Fruit fly (Drosophila melanogaster): Measurements from ENCODE around the gene Gal.

Gene Gal

DNA sequence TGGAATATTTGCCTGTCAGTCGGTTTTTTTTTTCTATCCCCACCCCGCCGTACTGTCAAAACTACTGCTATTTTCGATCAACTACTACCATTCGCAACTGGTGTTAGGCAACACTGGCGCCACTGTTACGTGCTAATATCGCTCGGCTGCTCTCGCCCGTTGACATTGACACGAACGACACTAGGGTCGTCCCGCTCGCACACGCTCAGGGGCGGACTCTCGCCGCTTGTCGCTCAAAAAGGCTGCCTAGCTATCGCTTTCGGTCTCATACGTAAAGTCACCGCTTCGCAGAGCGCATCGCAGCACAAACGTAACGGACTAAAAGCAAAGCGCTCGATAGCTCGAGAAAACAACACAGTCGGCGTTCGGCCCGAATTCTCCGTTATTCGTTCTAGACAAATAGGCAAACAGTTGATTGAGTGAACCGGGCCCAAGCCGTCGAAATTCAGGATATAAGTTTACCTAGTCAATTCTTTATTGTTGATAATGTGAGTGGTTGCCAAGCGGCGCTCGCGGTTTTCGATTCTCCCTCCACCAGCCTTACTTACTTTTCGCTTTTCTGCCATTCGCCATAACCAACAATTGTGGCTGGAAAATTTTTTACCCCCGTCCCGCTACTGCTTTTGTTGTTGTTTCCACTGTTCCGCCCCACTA is 24.2 kb downstream of the Gal start (continued):
- TF ChIP-seq CG9817 (tag; optimal IDR thresholded peaks at IDR 0.05) (peak; percentile 38), Camta (GFP tag; optimal IDR thresholded peaks at IDR 0.05) (peak; percentile 28), Ets65A (GFP tag) (no peak), lilli (GFP tag; optimal IDR thresholded peaks at IDR 0.05) (peak; percentile 57), Ets97D (GFP tag; optimal IDR thresholded peaks at IDR 0.05) (peak; percentile 3), Opbp (GFP tag; IDR thresholded peaks at IDR 0.05; ENCODE audit: partially characterized antibody) (no peak), CG11247 (GFP tag; IDR thresholded peaks at IDR 0.05) (no peak), twi (tag; optimal IDR thresholded peaks at IDR 0.05) (peak; percentile 15), tap (tag; optimal IDR thresholded peaks at IDR 0.05) (no peak), hbn (GFP tag; IDR thresholded peaks at IDR 0.05; ENCODE audit: partially characterized antibody) (no peak), CG18619 (GFP tag; optimal IDR thresholded peaks at IDR 0.05) (peak; percentile 26), Six4 (GFP tag; optimal IDR thresholded peaks at IDR 0.05) (peak; percentile 8), psq (GFP tag; optimal IDR thresholded peaks at IDR 0.05) (no peak), tgo (GFP tag; IDR thresholded peaks at IDR 0.05) (no peak), CG10543 (GFP tag; optimal IDR thresholded peaks at IDR 0.05) (peak; percentile 94), rib (GFP tag; IDR thresholded peaks at IDR 0.05) (no peak), jing (GFP tag; optimal IDR thresholded peaks at IDR 0.05) (no peak), Hand (GFP tag; optimal IDR thresholded peaks at IDR 0.05) (peak; percentile 16), exex (tag; optimal IDR thresholded peaks at IDR 0.05) (peak; percentile 4), CG10147 (GFP tag; optimal IDR thresholded peaks at IDR 0.05) (no peak), CG1602 (GFP tag; optimal IDR thresholded peaks at IDR 0.05) (peak; percentile 2), seq (GFP tag; IDR thresholded peaks at IDR 0.05) (no peak), Dp (GFP tag; optimal IDR thresholded peaks at IDR 0.05) (no peak), Pdp1 (GFP tag; optimal IDR thresholded peaks at IDR 0.05) (peak in 1 of 2 experiments; percentile 98), CG9727 (GFP tag; optimal IDR thresholded peaks at IDR 0.05) (peak; percentile 21), cwo (GFP tag; optimal IDR thresholded peaks at IDR 0.05) (no peak), ato (GFP tag; IDR thresholded peaks at IDR 0.05; ENCODE audit: partially characterized antibody) (no peak), Blimp-1 (GFP tag; optimal IDR thresholded peaks at IDR 0.05) (no peak), ara (GFP tag; IDR thresholded peaks at IDR 0.05) (no peak), Ada2b (GFP tag; IDR thresholded peaks at IDR 0.05) (no peak), vfl (GFP tag; optimal IDR thresholded peaks at IDR 0.05) (no peak), CG14710 (tag; optimal IDR thresholded peaks at IDR 0.05) (peak; percentile 43), NC2α (GFP tag; optimal IDR thresholded peaks at IDR 0.05) (no peak), chif (GFP tag; optimal IDR thresholded peaks at IDR 0.05) (peak in 1 of 2 experiments; percentile 14), Antp (GFP tag; optimal IDR thresholded peaks at IDR 0.05) (peak; percentile 11), B-H2 (GFP tag; optimal IDR thresholded peaks at IDR 0.05) (peak; percentile 54), CG31441 (GFP tag; IDR thresholded peaks at IDR 0.05) (no peak), CG8765 (GFP tag; IDR thresholded peaks at IDR 0.05) (no peak), CG8924 (tag; optimal IDR thresholded peaks at IDR 0.05) (no peak), hkb (optimal IDR thresholded peaks at IDR 0.05) (no peak), hkb (GFP tag; IDR thresholded peaks at IDR 0.05) (no peak), so (GFP tag; IDR thresholded peaks at IDR 0.05) (no peak), PHDP (tag; optimal IDR thresholded peaks at IDR 0.05) (no peak), org-1 (GFP tag; optimal IDR thresholded peaks at IDR 0.05) (no peak), nerfin-2 (GFP tag; IDR thresholded peaks at IDR 0.05; ENCODE audit: partially characterized antibody) (no peak), CG12219 (GFP tag; optimal IDR thresholded peaks at IDR 0.05) (peak; percentile 0), CG34422 (GFP tag; IDR thresholded peaks at IDR 0.05) (no peak), Ravus (GFP tag; IDR thresholded peaks at IDR 0.05) (no peak), CG15269 (tag; optimal IDR thresholded peaks at IDR 0.05) (peak; percentile 38), CG4282 (GFP tag; optimal IDR thresholded peaks at IDR 0.05) (peak; percentile 11)

Measured in whole organism, embryonic.